Worm (Caenorhabditis elegans): ENCODE results near the gene mrps-21.

ce11 chrIV:4652365-4652844, 6.9 kb downstream of the mrps-21 start, which contains the start of gene F29B9.5:
- TF ChIP-seq ceh-48 (tag; optimal IDR thresholded peaks at IDR 0.05) (no peak), nhr-11 (tag; optimal IDR thresholded peaks at IDR 0.05) (no peak), ama-1 (optimal IDR thresholded peaks at IDR 0.05) (no peak), K02D7.2 (tag; optimal IDR thresholded peaks at IDR 0.05) (no peak), lim-6 (tag; optimal IDR thresholded peaks at IDR 0.05) (no peak), nfya-1 (tag; optimal IDR thresholded peaks at IDR 0.05) (no peak)

Data from whole organism, late embryonic.